Fruit fly (Drosophila melanogaster): ENCODE results near the gene Ccz1.

Ccz1 gene

dm6 chr3L:3848687-3849270 lies 50.2 kb downstream of the Ccz1 start:
- TF ChIP-seq lola (GFP tag; optimal IDR thresholded peaks at IDR 0.05): no peak
- no peak for TF ChIP-seq CG9705 (GFP tag; optimal IDR thresholded peaks at IDR 0.05)
- no peak for TF ChIP-seq Rel (GFP tag; optimal IDR thresholded peaks at IDR 0.05)
- TF ChIP-seq Rel (tag; optimal IDR thresholded peaks at IDR 0.05): no peak
- no peak for TF ChIP-seq dl (GFP tag; optimal IDR thresholded peaks at IDR 0.05; ENCODE audit: insufficient read depth in 1 of 2, partially characterized antibody in 2 of 2)
- TF ChIP-seq h (GFP tag; optimal IDR thresholded peaks at IDR 0.05): no peak
- TF ChIP-seq Hr83 (GFP tag; optimal IDR thresholded peaks at IDR 0.05; ENCODE audit: poor library complexity, severe bottlenecking): no peak
- no peak for TF ChIP-seq Dfd (GFP tag; optimal IDR thresholded peaks at IDR 0.05)
- TF ChIP-seq Jra (GFP tag; optimal IDR thresholded peaks at IDR 0.05): no peak
- TF ChIP-seq psq (GFP tag; optimal IDR thresholded peaks at IDR 0.05): no peak
- no peak for TF ChIP-seq rgr (GFP tag; optimal IDR thresholded peaks at IDR 0.05)
- TF ChIP-seq brk (GFP tag; optimal IDR thresholded peaks at IDR 0.05): no peak
- TF ChIP-seq CrebA (GFP tag; optimal IDR thresholded peaks at IDR 0.05; ENCODE audit: borderline replicate concordance): no peak
- no peak for TF ChIP-seq ey (GFP tag; optimal IDR thresholded peaks at IDR 0.05)
- TF ChIP-seq sage (GFP tag; optimal IDR thresholded peaks at IDR 0.05): no peak
- TF ChIP-seq N (GFP tag; optimal IDR thresholded peaks at IDR 0.05): no peak
- no peak for TF ChIP-seq fru (GFP tag; optimal IDR thresholded peaks at IDR 0.05)

DNA sequence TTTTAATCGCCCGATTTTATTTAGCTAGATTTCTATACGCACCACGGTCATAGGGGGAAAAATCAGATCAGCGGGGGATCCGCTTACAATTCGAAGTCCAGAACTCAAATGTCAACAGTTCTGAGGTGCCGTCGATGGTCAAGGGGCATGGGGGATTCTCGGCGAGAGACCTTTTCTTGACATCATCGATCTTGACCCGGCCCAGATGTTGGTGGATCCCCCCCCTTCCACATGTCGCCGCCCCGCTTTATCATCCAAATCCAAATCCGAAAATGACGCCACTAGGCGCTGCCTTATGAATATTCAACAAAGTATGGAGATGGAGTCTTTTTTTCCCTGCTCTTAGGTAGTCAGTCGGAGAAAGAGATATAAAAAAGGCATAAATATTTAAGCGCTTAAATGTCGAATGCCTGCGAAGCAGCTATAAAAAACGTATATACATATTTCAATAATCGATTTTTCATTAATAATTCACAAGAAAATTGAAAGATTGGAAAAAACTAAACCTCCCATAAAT lies 51.1 kb downstream of the Ccz1 start:
- TF ChIP-seq pan (optimal IDR thresholded peaks at IDR 0.05) (no peak), Jra (GFP tag; optimal IDR thresholded peaks at IDR 0.05) (no peak), CG9705 (GFP tag; optimal IDR thresholded peaks at IDR 0.05) (no peak), CG32264 (GFP tag; optimal IDR thresholded peaks at IDR 0.05) (no peak), dsf (GFP tag; optimal IDR thresholded peaks at IDR 0.05; ENCODE audit: borderline replicate concordance) (no peak), lola (GFP tag; optimal IDR thresholded peaks at IDR 0.05) (no peak), dmrt93B (GFP tag; optimal IDR thresholded peaks at IDR 0.05) (no peak), dl (GFP tag; optimal IDR thresholded peaks at IDR 0.05; ENCODE audit: insufficient read depth in 1 of 2, partially characterized antibody in 2 of 2) (no peak), tai (GFP tag; optimal IDR thresholded peaks at IDR 0.05) (no peak), jim (GFP tag; optimal IDR thresholded peaks at IDR 0.05) (no peak), brk (GFP tag; optimal IDR thresholded peaks at IDR 0.05) (no peak), foxo (GFP tag; optimal IDR thresholded peaks at IDR 0.05) (no peak), Abd-B (GFP tag; optimal IDR thresholded peaks at IDR 0.05) (no peak), HLH106 (tag; optimal IDR thresholded peaks at IDR 0.05) (no peak)

Data from whole organism, wandering third instar larva.